Worm (Caenorhabditis elegans): ENCODE results near the gene F41G3.5.

Gene F41G3.5

DNA sequence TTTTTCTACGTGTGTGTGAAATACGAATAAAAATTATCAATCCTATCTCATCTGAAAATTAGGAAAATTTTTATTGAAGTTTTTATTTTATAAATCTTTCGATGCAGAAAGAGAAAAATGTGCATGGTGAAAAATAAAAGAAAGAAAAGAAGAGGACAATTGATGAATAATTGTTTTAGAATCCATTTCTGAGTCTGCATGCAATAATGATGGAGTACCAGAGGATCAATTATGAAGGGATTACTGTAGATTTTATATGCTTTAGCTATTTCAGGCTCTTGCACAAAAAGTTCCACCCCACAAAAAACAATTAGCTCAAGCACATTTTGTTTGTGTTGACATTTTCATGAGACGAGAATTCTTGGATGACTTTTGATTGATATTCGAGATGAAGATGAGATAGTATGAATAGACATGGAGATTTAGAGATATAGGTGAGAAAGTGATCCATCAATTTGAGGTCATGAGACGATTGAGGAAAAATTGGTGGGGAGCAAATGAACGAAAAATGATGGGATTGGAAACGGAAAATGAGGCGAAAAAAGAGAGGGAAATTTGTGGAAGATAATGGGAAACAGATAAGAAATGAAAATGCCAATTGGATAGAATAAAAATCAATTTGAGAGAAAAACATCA lies 40.8 kb upstream of the F41G3.5 start, which contains the start of gene rpy-1 (continued):
- TF ChIP-seq F44E2.7 (GFP tag; IDR thresholded peaks at IDR 0.05) (no peak), D1046.2 (GFP tag; IDR thresholded peaks at IDR 0.05) (no peak), aly-2 (tag; optimal IDR thresholded peaks at IDR 0.05) (no peak), nhr-6 (tag; optimal IDR thresholded peaks at IDR 0.05) (no peak), mep-1 (tag; optimal IDR thresholded peaks at IDR 0.05) (no peak), nhr-11 (tag; optimal IDR thresholded peaks at IDR 0.05) (peak; percentile 43), dmd-6 (GFP tag; IDR thresholded peaks at IDR 0.05) (no peak), daf-16 (GFP tag; optimal IDR thresholded peaks at IDR 0.05) (peak in 1 of 2 experiments; percentile 87), daf-16 (tag; optimal IDR thresholded peaks at IDR 0.05) (no peak)

DNA sequence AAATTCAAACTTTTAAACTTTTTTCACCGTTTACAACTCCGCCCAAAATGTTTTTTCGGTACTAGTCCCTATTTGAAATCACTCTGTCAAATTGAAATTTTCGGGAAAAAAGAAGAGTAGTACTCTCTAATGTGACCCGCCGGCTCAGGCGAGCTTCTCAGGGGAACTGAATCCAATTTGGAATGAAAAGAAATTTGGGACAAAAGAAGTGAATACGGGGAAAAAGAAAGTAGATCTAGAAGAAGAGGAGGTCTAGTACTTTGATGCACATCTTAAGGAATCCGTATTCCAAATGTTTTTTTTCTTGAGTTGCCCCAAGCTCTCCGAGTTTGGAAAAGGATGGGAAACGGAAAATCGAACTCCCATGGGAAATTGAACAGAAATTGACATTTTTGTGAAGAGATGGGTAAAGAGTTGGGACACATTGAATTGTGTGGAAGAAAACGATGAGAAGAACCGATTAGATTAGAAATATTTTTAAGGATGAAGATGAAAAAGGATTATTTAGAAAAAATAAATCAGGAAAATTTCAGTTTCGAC lies 39.9 kb upstream of the F41G3.5 start:
- TF ChIP-seq saeg-2 (GFP tag; IDR thresholded peaks at IDR 0.05) (no peak), snpc-1.2 (GFP tag; IDR thresholded peaks at IDR 0.05) (no peak), fkh-10 (GFP tag; optimal IDR thresholded peaks at IDR 0.05) (peak; percentile 39), ctbp-1 (GFP tag; IDR thresholded peaks at IDR 0.05) (0 out of 2 replicates have a peak, but pooled peaks have one; percentile 16), unc-62 (GFP tag; optimal IDR thresholded peaks at IDR 0.05 in 1 of 2) (peak in 1 of 2 experiments; percentile 67), unc-62 (tag; optimal IDR thresholded peaks at IDR 0.05) (no peak), mep-1 (tag; optimal IDR thresholded peaks at IDR 0.05) (no peak), set-16 (GFP tag; IDR thresholded peaks at IDR 0.05) (no peak)

DNA sequence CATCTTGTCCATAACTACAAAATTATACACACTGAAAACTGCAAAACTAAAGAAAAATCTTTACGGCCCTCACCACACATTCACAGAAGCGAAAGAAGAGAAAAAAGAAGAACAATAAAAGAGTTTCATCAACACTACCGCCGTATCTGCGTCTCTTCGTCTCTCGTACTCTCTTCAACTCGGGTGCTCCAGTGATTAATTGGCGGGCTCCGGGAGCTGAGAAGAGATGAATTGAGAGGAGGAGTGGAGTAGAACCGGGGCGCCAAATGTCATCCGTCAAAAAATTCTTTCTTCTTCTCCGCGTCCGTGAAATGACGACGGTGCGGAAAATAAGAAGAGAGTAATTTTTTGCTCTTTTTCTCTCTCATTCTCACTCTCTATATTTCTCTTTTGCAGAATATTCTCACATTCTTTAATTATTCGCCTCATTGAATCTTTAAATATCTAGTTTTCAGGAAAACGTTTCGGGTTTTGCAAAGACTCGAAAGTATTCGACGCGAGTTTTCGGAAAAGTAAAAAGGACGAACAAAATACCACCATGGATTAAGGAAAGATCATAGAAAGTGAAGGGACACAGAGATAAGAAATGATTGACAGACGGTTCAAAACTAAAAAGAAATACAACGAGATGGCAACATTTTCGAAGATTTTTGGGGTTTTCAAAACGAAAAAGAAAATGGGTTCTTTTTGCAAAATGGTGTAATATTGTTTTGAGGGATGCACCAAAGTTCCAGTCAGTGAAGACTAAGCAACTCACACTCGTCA lies 38.8 kb upstream of the F41G3.5 start:
- TF ChIP-seq mep-1 (tag; optimal IDR thresholded peaks at IDR 0.05): peak; percentile 20
- no peak for TF ChIP-seq nhr-76 (tag; optimal IDR thresholded peaks at IDR 0.05)
- TF ChIP-seq daf-16 (GFP tag; optimal IDR thresholded peaks at IDR 0.05): peak in 1 of 2 experiments; percentile 58
- TF ChIP-seq daf-16 (tag; optimal IDR thresholded peaks at IDR 0.05): no peak
- peak in 1 of 2 experiments; percentile 51 for TF ChIP-seq lsy-2 (tag; optimal IDR thresholded peaks at IDR 0.05)
- TF ChIP-seq dmd-6 (GFP tag; IDR thresholded peaks at IDR 0.05): 0 out of 2 replicates have a peak, but pooled peaks have one; percentile 18
- no peak for TF ChIP-seq ZK337.2 (GFP tag; IDR thresholded peaks at IDR 0.05)
- TF ChIP-seq hlh-11 (tag; optimal IDR thresholded peaks at IDR 0.05): peak; percentile 29
- peak; percentile 66; the same call in 1 of the 2 replicates for TF ChIP-seq ceh-20 (GFP tag; IDR thresholded peaks at IDR 0.05)
- TF ChIP-seq ztf-7 (tag; optimal IDR thresholded peaks at IDR 0.05): no peak
- TF ChIP-seq lin-29 (GFP tag; IDR thresholded peaks at IDR 0.05): no peak
- peak in 1 of 2 experiments; percentile 28 for TF ChIP-seq hif-1 (tag; optimal IDR thresholded peaks at IDR 0.05)
- 0 out of 2 replicates have a peak, but pooled peaks have one; percentile 45 for TF ChIP-seq ctbp-1 (GFP tag; IDR thresholded peaks at IDR 0.05)
- TF ChIP-seq rbr-2 (tag; optimal IDR thresholded peaks at IDR 0.05): peak; percentile 7
- no peak for TF ChIP-seq dmd-8 (GFP tag; IDR thresholded peaks at IDR 0.05)
- 0 out of 2 replicates have a peak, but pooled peaks have one; percentile 35 for TF ChIP-seq egl-43 (GFP tag; IDR thresholded peaks at IDR 0.05)
- TF ChIP-seq dmd-9 (GFP tag; IDR thresholded peaks at IDR 0.05): no peak

DNA sequence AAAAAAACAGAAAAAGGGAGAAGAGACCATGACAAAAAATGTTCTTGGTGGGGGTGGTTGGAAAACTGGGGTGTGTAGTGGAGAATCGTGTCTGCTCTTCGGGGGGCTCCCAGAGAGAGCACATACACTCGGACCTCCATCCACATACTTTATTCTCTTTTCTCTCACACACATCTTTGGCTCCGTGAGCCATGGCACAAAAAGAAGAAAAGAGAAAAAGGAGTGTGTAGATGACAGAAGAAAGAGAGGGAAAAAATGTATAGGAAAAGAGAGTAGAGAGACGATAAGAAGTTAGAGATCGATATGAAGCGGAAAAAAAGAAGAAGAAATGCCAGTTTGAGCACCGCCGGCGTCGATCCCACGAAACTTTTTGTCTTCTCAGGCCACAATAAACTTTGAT lies 37.5 kb upstream of the F41G3.5 start:
- TF ChIP-seq nhr-77 (tag; optimal IDR thresholded peaks at IDR 0.05): no peak
- peak; percentile 54 for TF ChIP-seq hmg-1.1 (GFP tag; IDR thresholded peaks at IDR 0.05)
- TF ChIP-seq nhr-102 (tag; optimal IDR thresholded peaks at IDR 0.05): no peak
- no peak for TF ChIP-seq saeg-2 (GFP tag; IDR thresholded peaks at IDR 0.05)
- no peak for TF ChIP-seq lin-38 (GFP tag; IDR thresholded peaks at IDR 0.05)
- TF ChIP-seq nhr-11 (tag; optimal IDR thresholded peaks at IDR 0.05): peak; percentile 47
- TF ChIP-seq lsy-2 (tag; optimal IDR thresholded peaks at IDR 0.05): peak in 1 of 2 experiments; percentile 53
- no peak for TF ChIP-seq set-16 (GFP tag; IDR thresholded peaks at IDR 0.05)
- TF ChIP-seq unc-130 (GFP tag; optimal IDR thresholded peaks at IDR 0.05): no peak
- no peak for TF ChIP-seq ceh-28 (tag; optimal IDR thresholded peaks at IDR 0.05)
- peak; percentile 35; the same call in 1 of the 2 replicates for TF ChIP-seq tra-1 (GFP tag; IDR thresholded peaks at IDR 0.05)
- TF ChIP-seq ctbp-1 (GFP tag; IDR thresholded peaks at IDR 0.05): peak; percentile 62
- TF ChIP-seq rbr-2 (tag; optimal IDR thresholded peaks at IDR 0.05): peak; percentile 25
- TF ChIP-seq hif-1 (tag; optimal IDR thresholded peaks at IDR 0.05): no peak
- no peak for TF ChIP-seq pha-4 (GFP tag; IDR thresholded peaks at IDR 0.05)
- no peak for TF ChIP-seq pha-4 (tag; optimal IDR thresholded peaks at IDR 0.05)
- TF ChIP-seq ceh-20 (GFP tag; IDR thresholded peaks at IDR 0.05): peak; percentile 59; the same call in 1 of the 2 replicates
- no peak for TF ChIP-seq lin-13 (GFP tag; optimal IDR thresholded peaks at IDR 0.05)
- peak in 1 of 2 experiments; percentile 97 for TF ChIP-seq unc-62 (GFP tag; optimal IDR thresholded peaks at IDR 0.05 in 1 of 2)
- no peak for TF ChIP-seq unc-62 (tag; optimal IDR thresholded peaks at IDR 0.05)
- no peak for TF ChIP-seq ZK546.5 (tag; optimal IDR thresholded peaks at IDR 0.05)
- TF ChIP-seq ZK337.2 (GFP tag; IDR thresholded peaks at IDR 0.05): 0 out of 2 replicates have a peak, but pooled peaks have one; percentile 12
- no peak for TF ChIP-seq daf-16 (GFP tag; optimal IDR thresholded peaks at IDR 0.05)
- no peak for TF ChIP-seq daf-16 (tag; optimal IDR thresholded peaks at IDR 0.05)
- no peak for TF ChIP-seq aly-2 (tag; optimal IDR thresholded peaks at IDR 0.05)
- no peak for TF ChIP-seq zfp-3 (GFP tag; conservative IDR thresholded peaks at IDR 0.05)
- TF ChIP-seq mep-1 (tag; optimal IDR thresholded peaks at IDR 0.05): peak; percentile 77

Measured in whole organism, L4 larva.